Worm (Caenorhabditis elegans) whole organism, L3 larva: Measurements from ENCODE around the gene cyp-34A10.

Experiments
- mdl-1 ChIP-seq: fragments of 150-350 bp; optimal IDR thresholded peaks from 2 replicates; lab custom pipeline; 2014; ENCODE audit warnings: missing biosample characterization, missing genetic modification characterization
- nhr-25 ChIP-seq: sonication (generic microtip); optimal IDR thresholded peaks from 2 replicates; lab custom pipeline; 2017; ENCODE audit warnings: missing biosample characterization, missing genetic modification characterization
- ztf-11 ChIP-seq: fragments of 150-350 bp; optimal IDR thresholded peaks from 2 replicates; lab custom pipeline; 2014; ENCODE audit warnings: missing biosample characterization, missing genetic modification characterization

ce11 chrV:4010170-4010569, 37.4 kb upstream of the cyp-34A10 start, which contains the start of gene srh-4:
- TF ChIP-seq mdl-1 (tag; lab: Kevin White, UChicago), result no peak
- TF ChIP-seq ztf-11 (tag; lab: Kevin White, UChicago), result no peak
- no peak for TF ChIP-seq nhr-25
